Fruit fly (Drosophila melanogaster) whole organism, prepupa: ENCODE measurements around the gene Wdr62.

Source experiments
- Blimp-1 ChIP-seq: fragments of 200-800 bp; sonication (Bioruptor generic); optimal IDR thresholded peaks from 3 replicates; lab custom pipeline; 2017; ENCODE audit warnings: missing biosample characterization, missing genetic modification characterization, mild to moderate bottlenecking, moderate library complexity, missing genetic modification reagents
- CG10631 ChIP-seq: fragments of 200-800 bp; sonication (Bioruptor generic); optimal IDR thresholded peaks from 2 replicates; lab custom pipeline; 2016; ENCODE audit warnings: missing biosample characterization, missing genetic modification characterization
- CG10669 ChIP-seq: fragments of 200-800 bp; sonication (Bioruptor generic); optimal IDR thresholded peaks from 3 replicates; lab custom pipeline; 2018; ENCODE audit warnings: missing biosample characterization, mild to moderate bottlenecking, missing genetic modification characterization, moderate library complexity
- CG11294 ChIP-seq: fragments of 200-800 bp; sonication (Bioruptor generic); IDR thresholded peaks from 2 replicates; pipeline ENCODE4 v1.3.6; 2022; ENCODE audit warnings: missing biosample characterization, missing genetic modification characterization
- CG11762 ChIP-seq: fragments of 200-800 bp; sonication (Bioruptor generic); optimal IDR thresholded peaks from 3 replicates; lab custom pipeline; 2016; ENCODE audit warnings: missing biosample characterization, missing genetic modification characterization; ENCODE audit not compliant: insufficient read depth
- CG15336 ChIP-seq: fragments of 200-800 bp; sonication (Bioruptor generic); IDR thresholded peaks from 2 replicates; pipeline ENCODE4 v1.3.6; 2022; ENCODE audit warnings: missing biosample characterization, missing genetic modification characterization
- CG1621 ChIP-seq: fragments of 200-800 bp; sonication (Bioruptor generic); optimal IDR thresholded peaks from 3 replicates; lab custom pipeline; 2018; ENCODE audit warnings: missing biosample characterization, mild to moderate bottlenecking, missing genetic modification characterization
- CG16779 ChIP-seq: fragments of 200-800 bp; sonication (Bioruptor generic); optimal IDR thresholded peaks from 3 replicates; lab custom pipeline; 2017; ENCODE audit warnings: missing biosample characterization, mild to moderate bottlenecking, missing genetic modification characterization
- CG32006 ChIP-seq: fragments of 200-800 bp; sonication (Bioruptor generic); optimal IDR thresholded peaks from 3 replicates; lab custom pipeline; 2017; ENCODE audit warnings: missing biosample characterization, mild to moderate bottlenecking, missing genetic modification characterization
- CG3919 ChIP-seq: fragments of 200-800 bp; sonication (Bioruptor generic); optimal IDR thresholded peaks from 3 replicates; lab custom pipeline; 2016; ENCODE audit warnings: missing biosample characterization, missing genetic modification characterization
- CG4318 ChIP-seq: fragments of 200-800 bp; sonication (Bioruptor generic); optimal IDR thresholded peaks from 3 replicates; lab custom pipeline; 2017; ENCODE audit warnings: missing biosample characterization, mild to moderate bottlenecking, missing genetic modification characterization
- CG6163 ChIP-seq: fragments of 200-800 bp; sonication (Bioruptor generic); IDR thresholded peaks from 3 replicates; pipeline ENCODE4 v1.3.6; 2022; ENCODE audit warnings: missing biosample characterization, missing genetic modification characterization
- CG6276 ChIP-seq: fragments of 200-800 bp; sonication (Bioruptor generic); optimal IDR thresholded peaks from 2 replicates; lab custom pipeline; 2017; ENCODE audit warnings: missing biosample characterization, mild to moderate bottlenecking, missing genetic modification characterization
- CG6808 ChIP-seq: fragments of 200-800 bp; sonication (Bioruptor generic); optimal IDR thresholded peaks from 3 replicates; lab custom pipeline; 2017; ENCODE audit warnings: missing biosample characterization, missing genetic modification characterization, mild to moderate bottlenecking, moderate library complexity, missing genetic modification reagents
- CG6854 ChIP-seq: fragments of 200-800 bp; sonication (Bioruptor generic); optimal IDR thresholded peaks from 2 replicates; lab custom pipeline; 2017; ENCODE audit warnings: missing biosample characterization, mild to moderate bottlenecking, missing genetic modification characterization
- CG7368 ChIP-seq: fragments of 200-800 bp; sonication (Bioruptor generic); optimal IDR thresholded peaks from 3 replicates; lab custom pipeline; 2016; ENCODE audit warnings: missing biosample characterization, missing genetic modification characterization
- CG8319 ChIP-seq: fragments of 200-800 bp; sonication (Bioruptor generic); optimal IDR thresholded peaks from 3 replicates; lab custom pipeline; 2016; ENCODE audit warnings: missing biosample characterization, missing genetic modification characterization
- CG8632 ChIP-seq: fragments of 200-800 bp; sonication (Bioruptor generic); optimal IDR thresholded peaks from 3 replicates; lab custom pipeline; 2016; ENCODE audit warnings: missing biosample characterization, missing genetic modification characterization
- Eip75B ChIP-seq: fragments of 200-800 bp; sonication (Bioruptor generic); optimal IDR thresholded peaks from 3 replicates; lab custom pipeline; 2016; ENCODE audit warnings: missing biosample characterization, missing genetic modification characterization
- Eip78C ChIP-seq: fragments of 200-800 bp; sonication (Bioruptor generic); peaks from one replicate; lab custom pipeline; 2016; ENCODE audit warnings: missing biosample characterization, missing genetic modification characterization
- Eip93F ChIP-seq: fragments of 200-800 bp; sonication (Bioruptor generic); optimal IDR thresholded peaks from 2 replicates; lab custom pipeline; 2016; ENCODE audit warnings: missing biosample characterization, mild to moderate bottlenecking, missing genetic modification characterization
- Ets96B ChIP-seq: fragments of 200-800 bp; optimal IDR thresholded peaks from 2 replicates; lab custom pipeline; 2019; ENCODE audit warnings: missing biosample characterization, mild to moderate bottlenecking, missing genetic modification characterization, moderate library complexity
- Gug ChIP-seq: fragments of 200-800 bp; sonication (Bioruptor generic); IDR thresholded peaks from 2 replicates; pipeline ENCODE4 v1.3.6; 2022; ENCODE audit warnings: missing biosample characterization, missing genetic modification characterization
- Hr38 ChIP-seq: sonication (Bioruptor generic); optimal IDR thresholded peaks from 2 replicates; lab custom pipeline; 2016; ENCODE audit warnings: missing biosample characterization, missing genetic modification characterization
- Hr39 ChIP-seq: fragments of 200-800 bp; sonication (Bioruptor generic); optimal IDR thresholded peaks from 2 replicates; lab custom pipeline; 2016; ENCODE audit warnings: missing biosample characterization, missing genetic modification characterization
- Hr4 ChIP-seq: fragments of 200-800 bp; sonication (Bioruptor generic); optimal IDR thresholded peaks from 3 replicates; lab custom pipeline; 2016; ENCODE audit warnings: missing biosample characterization, missing genetic modification characterization
- Met ChIP-seq: fragments of 200-800 bp; sonication (Bioruptor generic); optimal IDR thresholded peaks from 3 replicates; lab custom pipeline; 2016; ENCODE audit warnings: missing biosample characterization, missing genetic modification characterization
- OdsH ChIP-seq: fragments of 200-800 bp; sonication (Bioruptor generic); optimal IDR thresholded peaks from 3 replicates; lab custom pipeline; 2016; ENCODE audit warnings: missing biosample characterization, missing genetic modification characterization
- Sox102F ChIP-seq: fragments of 200-800 bp; sonication (Bioruptor generic); optimal IDR thresholded peaks from 2 replicates; lab custom pipeline; 2016; ENCODE audit warnings: missing biosample characterization, mild to moderate bottlenecking, missing genetic modification characterization
- Sox14 ChIP-seq: fragments of 200-800 bp; sonication (Bioruptor generic); optimal IDR thresholded peaks from 3 replicates; lab custom pipeline; 2016; ENCODE audit warnings: missing biosample characterization, missing genetic modification characterization
- Sox15 ChIP-seq: fragments of 200-800 bp; sonication (Bioruptor generic); optimal IDR thresholded peaks from 3 replicates; lab custom pipeline; 2016; ENCODE audit warnings: missing biosample characterization, missing genetic modification characterization
- achi ChIP-seq: fragments of 200-800 bp; sonication (Bioruptor generic); optimal IDR thresholded peaks from 3 replicates; lab custom pipeline; 2016; ENCODE audit warnings: missing biosample characterization, missing genetic modification characterization
- acj6 ChIP-seq: fragments of 200-800 bp; sonication (Bioruptor generic); optimal IDR thresholded peaks from 3 replicates; lab custom pipeline; 2016; ENCODE audit warnings: missing biosample characterization, missing genetic modification characterization
- cyc ChIP-seq: fragments of 200-800 bp; sonication (Bioruptor generic); optimal IDR thresholded peaks from 3 replicates; lab custom pipeline; 2016; ENCODE audit warnings: missing biosample characterization, missing genetic modification characterization
- dac ChIP-seq: fragments of 200-800 bp; sonication (Bioruptor generic); optimal IDR thresholded peaks from 2 replicates; lab custom pipeline; 2017; ENCODE audit warnings: missing biosample characterization, mild to moderate bottlenecking, missing genetic modification characterization
- eg ChIP-seq: fragments of 200-800 bp; sonication (Bioruptor generic); IDR thresholded peaks from 3 replicates; pipeline ENCODE4 v1.3.6; 2022; ENCODE audit warnings: missing biosample characterization, missing genetic modification characterization
- esn ChIP-seq: fragments of 200-800 bp; sonication (Bioruptor generic); optimal IDR thresholded peaks from 2 replicates; lab custom pipeline; 2016; ENCODE audit warnings: missing biosample characterization, mild to moderate bottlenecking, missing genetic modification characterization, moderate library complexity
- fd85E ChIP-seq: fragments of 200-800 bp; sonication (Bioruptor generic); optimal IDR thresholded peaks from 3 replicates; lab custom pipeline; 2016; ENCODE audit warnings: missing biosample characterization, missing genetic modification characterization
- net ChIP-seq: fragments of 200-800 bp; sonication (Bioruptor generic); optimal IDR thresholded peaks from 3 replicates; lab custom pipeline; 2016; ENCODE audit warnings: missing biosample characterization, missing genetic modification characterization
- salr ChIP-seq, 2 experiments: fragments of 200-800 bp; sonication (Bioruptor generic); optimal IDR thresholded peaks; 3 replicates each; lab custom pipeline; 2016 to 2018; ENCODE audit warnings: missing biosample characterization in 2 of 2, missing genetic modification characterization in 2 of 2, mild to moderate bottlenecking in 1 of 2
- spab ChIP-seq: fragments of 200-800 bp; sonication (Bioruptor generic); optimal IDR thresholded peaks from 2 replicates; lab custom pipeline; 2017; ENCODE audit warnings: missing biosample characterization, mild to moderate bottlenecking, missing genetic modification characterization, missing genetic modification reagents
- ss ChIP-seq, 2 experiments: fragments of 200-800 bp; sonication (Bioruptor generic); optimal IDR thresholded peaks; 2 replicates in 1 of 2; 3 replicates in 1 of 2; lab custom pipeline; 2017 to 2018; ENCODE audit warnings: mild to moderate bottlenecking in 2 of 2, missing biosample characterization in 2 of 2, missing genetic modification characterization in 2 of 2, moderate library complexity in 1 of 2
- svp ChIP-seq: fragments of 200-800 bp; sonication (Bioruptor generic); peaks from one replicate; lab custom pipeline; 2016; ENCODE audit warnings: missing biosample characterization, missing genetic modification characterization
- topi ChIP-seq: fragments of 200-800 bp; sonication (Bioruptor generic); optimal IDR thresholded peaks from 3 replicates; lab custom pipeline; 2016; ENCODE audit warnings: missing biosample characterization, missing genetic modification characterization

Gene Wdr62

DNA sequence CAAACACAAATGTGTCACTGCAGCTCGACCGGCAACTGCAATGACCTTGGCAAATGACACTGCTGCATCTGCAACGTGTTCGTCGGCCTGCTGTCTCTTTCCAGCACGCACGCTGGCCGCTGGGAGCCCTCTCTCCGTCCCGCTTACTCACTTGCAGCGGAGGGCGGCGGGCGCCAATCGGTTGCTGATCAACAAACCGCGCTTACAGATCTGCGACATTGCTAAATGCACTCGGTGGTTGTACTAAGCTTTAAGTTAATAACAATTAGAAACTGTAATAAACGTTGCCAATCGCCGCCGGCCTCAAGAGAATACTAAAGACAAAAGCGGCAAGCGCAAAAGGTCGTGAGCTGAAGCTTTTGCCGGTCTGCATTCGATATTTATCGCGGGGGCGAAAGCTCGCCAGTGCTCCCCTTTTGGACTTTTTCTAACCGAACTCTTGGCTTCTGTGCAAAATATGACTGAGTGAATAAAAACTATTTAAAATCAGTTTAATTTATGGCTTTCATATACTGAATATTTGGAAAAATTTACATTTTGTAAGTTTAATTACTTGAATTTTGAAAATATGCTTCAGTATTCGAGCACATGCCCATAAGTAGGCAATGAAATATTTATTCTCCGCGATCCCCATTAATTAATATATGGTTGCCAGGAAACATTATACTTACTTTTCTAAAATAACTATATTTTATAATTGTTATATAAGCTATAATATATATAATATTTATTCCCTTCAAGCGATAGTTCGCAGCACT, 103.2 kb downstream of the Wdr62 start, which contains the start of gene Got2 (continued):
- TF ChIP-seq CG7368 (no peak), CG6808 (GFP tag; lab: Kevin White, UChicago) (no peak), Sox15 (GFP tag; lab: Kevin White, UChicago) (no peak), OdsH (GFP tag; lab: Kevin White, UChicago) (peak; percentile 45), Met (GFP tag; lab: Kevin White, UChicago) (peak; percentile 47), Eip93F (peak; percentile 38), CG32006 (GFP tag; lab: Kevin White, UChicago) (peak; percentile 1), Gug (no peak), eg (GFP tag; lab: Robert Waterston, UW) (no peak), CG16779 (tag; lab: Kevin White, UChicago) (no peak), CG11762 (GFP tag; lab: Kevin White, UChicago) (no peak), CG6854 (GFP tag; lab: Kevin White, UChicago) (no peak), Sox14 (GFP tag; lab: Kevin White, UChicago) (peak; percentile 64), CG3919 (GFP tag; lab: Kevin White, UChicago) (no peak), esn (peak; percentile 4), CG8319 (GFP tag; lab: Kevin White, UChicago) (no peak), Blimp-1 (no peak), CG4318 (GFP tag; lab: Kevin White, UChicago) (no peak), dac (GFP tag; lab: Kevin White, UChicago) (no peak), CG11294 (GFP tag; lab: Robert Waterston, UW) (no peak), Hr4 (GFP tag; lab: Kevin White, UChicago) (no peak), Eip75B (GFP tag; lab: Kevin White, UChicago) (no peak), svp (GFP tag; lab: Kevin White, UChicago) (peak; percentile 91), CG6276 (GFP tag; lab: Kevin White, UChicago) (no peak), CG8632 (GFP tag; lab: Kevin White, UChicago) (no peak)

DNA sequence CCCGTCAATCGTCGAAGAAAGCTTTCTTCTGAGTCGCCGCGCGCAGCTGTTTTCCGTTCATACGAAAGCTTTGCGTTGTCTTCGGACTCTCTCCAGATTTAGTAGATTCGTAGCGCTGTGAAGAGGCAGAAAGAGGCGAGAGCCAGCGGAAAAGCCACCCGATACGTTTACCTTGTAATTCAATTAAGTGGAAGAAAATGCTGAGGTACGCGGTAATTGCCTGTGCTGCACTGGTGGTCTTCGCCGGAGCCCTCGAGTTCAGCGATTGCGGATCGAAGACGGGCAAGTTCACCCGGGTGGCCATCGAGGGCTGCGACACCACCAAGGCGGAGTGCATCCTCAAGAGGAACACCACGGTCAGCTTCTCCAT, 103.8 kb downstream of the Wdr62 start, which contains the start of gene Npc2a:
Gene Npc2a, plus strand, starts transcription at position 99 of the 370 bp plus-strand sequence.
- peak; percentile 28 for TF ChIP-seq Eip78C
- peak; percentile 3 for TF ChIP-seq CG3919 (GFP tag; lab: Kevin White, UChicago)
- no peak for TF ChIP-seq CG10669 (GFP tag; lab: Kevin White, UChicago)
- TF ChIP-seq svp (GFP tag; lab: Kevin White, UChicago) = peak; percentile 63

DNA sequence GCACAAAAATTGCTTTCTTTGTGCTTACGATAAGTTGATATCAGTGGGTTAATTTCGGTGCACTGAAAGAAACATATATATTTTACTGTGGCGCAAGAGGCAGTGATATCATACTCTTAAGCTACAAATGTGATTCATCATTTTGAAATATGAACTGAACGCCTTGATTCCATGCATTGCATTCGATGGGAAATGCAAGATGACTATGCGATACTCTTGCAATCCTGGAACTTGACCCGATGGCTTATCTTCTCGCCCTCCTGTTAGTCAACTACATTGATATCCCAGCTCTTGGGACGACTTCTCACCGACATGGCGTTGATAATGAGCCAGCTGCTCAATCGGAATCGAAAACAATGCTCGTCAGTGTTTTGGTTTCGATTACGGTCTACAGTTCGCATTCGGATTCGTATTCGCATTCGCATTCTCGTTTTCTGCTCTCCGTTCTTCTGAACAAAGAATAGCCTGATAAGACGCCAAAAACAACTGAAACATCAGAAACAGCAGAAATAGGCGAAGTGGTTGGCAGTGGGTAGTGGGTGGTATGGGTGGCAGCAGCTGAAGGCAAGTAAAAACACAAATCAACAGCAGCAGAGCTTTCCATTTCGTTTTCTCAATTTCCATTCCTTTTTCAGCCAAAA, 105.0 kb downstream of the Wdr62 start:
- TF ChIP-seq CG10631 = no peak
- TF ChIP-seq CG8632 (GFP tag; lab: Kevin White, UChicago) = no peak
- no peak for TF ChIP-seq salr (GFP tag; optimal IDR thresholded peaks at IDR 0.05; lab: Kevin White, UChicago)
- TF ChIP-seq Met (GFP tag; lab: Kevin White, UChicago) = peak; percentile 37
- TF ChIP-seq net (GFP tag; lab: Kevin White, UChicago) = peak; percentile 23
- TF ChIP-seq CG7368 = no peak
- TF ChIP-seq acj6 = no peak
- TF ChIP-seq CG15336 (GFP tag; lab: Robert Waterston, UW) = no peak
- TF ChIP-seq ss (GFP tag; optimal IDR thresholded peaks at IDR 0.05; lab: Kevin White, UChicago) = peak in 1 of 2 experiments; percentile 23
- no peak for TF ChIP-seq achi (GFP tag; lab: Kevin White, UChicago)
- no peak for TF ChIP-seq cyc (GFP tag; lab: Kevin White, UChicago)
- TF ChIP-seq CG4318 (GFP tag; lab: Kevin White, UChicago) = no peak
- no peak for TF ChIP-seq OdsH (GFP tag; lab: Kevin White, UChicago)
- TF ChIP-seq esn = peak; percentile 20
- TF ChIP-seq Ets96B (tag; lab: Kevin White, UChicago) = no peak
- TF ChIP-seq CG8319 (GFP tag; lab: Kevin White, UChicago) = no peak
- TF ChIP-seq fd85E (GFP tag; lab: Kevin White, UChicago) = no peak
- TF ChIP-seq spab = no peak
- no peak for TF ChIP-seq topi (GFP tag; lab: Kevin White, UChicago)
- TF ChIP-seq Eip78C = peak; percentile 35
- TF ChIP-seq CG6276 (GFP tag; lab: Kevin White, UChicago) = no peak
- no peak for TF ChIP-seq Hr39
- TF ChIP-seq Blimp-1 = no peak
- TF ChIP-seq CG1621 = no peak
- no peak for TF ChIP-seq Hr38 (GFP tag; lab: Kevin White, UChicago)
- TF ChIP-seq CG6808 (GFP tag; lab: Kevin White, UChicago) = peak; percentile 15
- peak; percentile 35 for TF ChIP-seq Sox102F (GFP tag; lab: Kevin White, UChicago)
- peak; percentile 13; the same call in 1 of the 3 replicates for TF ChIP-seq CG6163 (GFP tag; lab: Robert Waterston, UW)
- no peak for TF ChIP-seq CG11762 (GFP tag; lab: Kevin White, UChicago)
